Worm (Caenorhabditis elegans): ENCODE measurements around the gene H25K10.4.

The H25K10.4 gene

DNA sequence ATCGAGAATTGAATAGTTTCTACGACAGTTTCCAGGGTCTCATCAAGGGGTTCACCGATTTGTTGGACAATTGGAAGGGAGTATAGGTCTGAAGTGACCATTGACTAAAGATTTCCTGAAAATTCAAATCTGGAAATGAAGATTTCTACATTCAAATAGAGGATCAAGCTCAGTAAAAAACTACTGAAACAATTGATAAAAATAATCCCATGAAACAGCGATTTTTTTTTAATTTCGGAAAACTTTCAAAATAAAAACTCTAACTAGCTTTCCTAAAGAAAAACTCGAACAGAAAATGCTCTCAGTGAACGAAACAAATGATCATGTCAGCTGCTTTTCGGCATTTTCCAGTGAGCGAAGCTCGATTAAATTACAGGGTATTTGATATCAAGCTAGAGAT is 4.3 kb upstream of the H25K10.4 start, which contains the start of gene srv-11:
TSS of gene srv-11 (minus strand) at position 101 of the 400 bp plus-strand sequence.
- TF ChIP-seq W03F9.2 (tag; optimal IDR thresholded peaks at IDR 0.05): no peak
- no peak for TF ChIP-seq dao-5 (tag; optimal IDR thresholded peaks at IDR 0.05)
- no peak for TF ChIP-seq him-1 (tag; optimal IDR thresholded peaks at IDR 0.05)

DNA sequence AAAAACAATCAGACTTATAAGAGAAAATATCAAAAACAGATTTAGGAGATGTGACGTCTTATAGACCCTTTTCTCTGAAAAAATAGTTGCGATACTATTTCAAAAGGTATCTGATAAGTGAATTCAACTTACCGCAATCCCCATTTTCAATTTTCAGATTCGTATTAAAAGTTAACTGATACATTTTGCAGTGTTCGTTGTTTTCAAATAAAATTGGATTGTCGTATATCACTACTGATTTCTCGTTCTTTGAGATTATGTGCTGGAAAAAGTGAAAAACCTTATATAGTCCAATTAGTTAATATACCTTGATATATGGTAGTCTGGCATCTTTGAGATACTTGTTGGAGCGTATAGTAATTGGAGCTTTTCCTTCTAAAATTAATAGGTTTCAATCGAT is 4.6 kb downstream of the H25K10.4 start:
- TF ChIP-seq dao-5 (tag; optimal IDR thresholded peaks at IDR 0.05) (no peak), W03F9.2 (tag; optimal IDR thresholded peaks at IDR 0.05) (no peak), him-1 (tag; optimal IDR thresholded peaks at IDR 0.05) (no peak)

DNA sequence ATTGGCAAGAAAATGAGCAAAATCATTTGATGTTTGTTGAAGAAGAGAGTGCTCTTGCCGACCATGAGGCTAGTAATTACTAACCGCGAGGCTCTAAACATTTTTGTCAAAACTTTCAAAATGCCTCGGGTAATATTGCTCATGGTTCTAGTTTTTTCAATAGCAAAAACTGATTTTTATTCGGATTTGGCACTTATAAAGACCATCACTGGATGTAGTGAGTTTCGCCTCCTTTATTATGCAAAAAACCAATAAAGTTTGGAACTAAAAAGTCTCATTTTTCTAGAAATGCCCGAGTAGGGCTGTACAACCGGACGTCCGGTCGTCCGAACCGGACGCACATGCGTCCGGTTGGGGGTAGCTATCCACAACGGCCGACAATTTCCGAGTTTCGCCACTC is 7.2 kb downstream of the H25K10.4 start, which contains the start of the genes hpa-1 and irld-39:
TSS of gene hpa-1 (minus strand) at position 101 of the 400 bp plus-strand sequence.
TSS of gene irld-39 (plus strand) at position 121 of the 400 bp plus-strand sequence.
- TF ChIP-seq him-1 (tag; optimal IDR thresholded peaks at IDR 0.05): no peak
- TF ChIP-seq dao-5 (tag; optimal IDR thresholded peaks at IDR 0.05): no peak
- TF ChIP-seq W03F9.2 (tag; optimal IDR thresholded peaks at IDR 0.05): no peak

DNA sequence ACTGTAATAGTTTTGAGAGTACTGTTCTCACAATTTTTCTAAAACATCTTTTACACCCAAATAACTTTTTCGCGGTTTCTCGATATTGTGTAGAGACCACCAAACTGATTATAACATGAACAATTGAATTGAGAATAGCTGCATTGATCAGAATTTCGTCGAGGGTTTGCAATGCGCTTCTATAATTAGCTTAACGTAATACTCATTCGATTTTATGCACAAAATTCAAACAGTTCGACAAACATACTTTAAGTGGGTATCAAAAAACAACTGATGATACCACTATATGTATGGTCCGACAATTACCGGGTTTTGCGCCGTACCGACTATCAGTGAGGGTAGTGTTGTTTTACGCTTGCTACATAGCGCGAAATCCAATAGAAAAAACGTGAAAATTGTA is 11.0 kb downstream of the H25K10.4 start:
- TF ChIP-seq W03F9.2 (tag; optimal IDR thresholded peaks at IDR 0.05) (no peak), dao-5 (tag; optimal IDR thresholded peaks at IDR 0.05) (no peak), him-1 (tag; optimal IDR thresholded peaks at IDR 0.05) (no peak)

DNA sequence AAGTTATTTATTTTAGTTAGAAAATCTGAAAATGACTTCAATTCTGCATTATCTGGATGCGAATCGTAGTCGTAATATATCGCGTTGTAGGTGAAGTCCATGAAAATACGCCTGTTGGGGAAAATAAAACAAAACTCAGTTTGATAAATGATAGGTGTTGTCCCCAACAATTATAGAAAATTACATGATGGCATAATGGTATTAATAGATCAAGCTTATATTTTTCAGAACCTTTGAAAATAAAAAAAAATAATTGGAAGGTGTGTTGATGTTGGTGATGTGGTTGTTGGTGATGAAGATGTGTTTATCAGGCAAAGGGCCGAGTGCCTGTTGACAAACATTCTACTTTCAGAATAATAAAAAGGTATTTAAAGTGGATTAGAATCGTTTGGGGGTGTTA is 12.7 kb downstream of the H25K10.4 start, which contains the start of gene srw-61:
TSS of gene srw-61 (minus strand) at position 101 of the 400 bp plus-strand sequence.
- TF ChIP-seq dao-5 (tag; optimal IDR thresholded peaks at IDR 0.05) (no peak), W03F9.2 (tag; optimal IDR thresholded peaks at IDR 0.05) (no peak), him-1 (tag; optimal IDR thresholded peaks at IDR 0.05) (no peak)

DNA sequence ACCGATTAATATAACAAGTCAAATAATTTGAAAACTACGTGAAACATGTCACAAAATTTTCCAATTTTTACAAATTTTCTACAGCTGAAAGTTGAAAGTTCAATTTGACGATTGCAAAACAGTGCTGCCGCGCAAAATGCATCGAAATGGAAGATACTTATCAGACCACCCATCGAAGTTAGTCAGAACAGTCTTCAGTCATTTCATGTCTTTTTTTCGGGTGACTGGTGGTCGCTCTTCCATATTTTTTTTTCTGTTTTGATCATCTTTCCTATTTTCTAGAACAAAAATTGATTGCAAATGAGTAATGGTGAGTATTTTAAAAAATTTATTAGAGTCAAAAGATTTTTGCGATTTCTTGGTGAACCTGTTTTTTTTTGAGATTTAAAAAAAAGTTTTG is 21.3 kb downstream of the H25K10.4 start, which contains the start of gene F38C2.1:
TSS of gene F38C2.1 (plus strand) at position 301 of the 400 bp plus-strand sequence.
- TF ChIP-seq him-1 (tag; optimal IDR thresholded peaks at IDR 0.05): no peak
- TF ChIP-seq W03F9.2 (tag; optimal IDR thresholded peaks at IDR 0.05): no peak
- TF ChIP-seq dao-5 (tag; optimal IDR thresholded peaks at IDR 0.05): no peak

DNA sequence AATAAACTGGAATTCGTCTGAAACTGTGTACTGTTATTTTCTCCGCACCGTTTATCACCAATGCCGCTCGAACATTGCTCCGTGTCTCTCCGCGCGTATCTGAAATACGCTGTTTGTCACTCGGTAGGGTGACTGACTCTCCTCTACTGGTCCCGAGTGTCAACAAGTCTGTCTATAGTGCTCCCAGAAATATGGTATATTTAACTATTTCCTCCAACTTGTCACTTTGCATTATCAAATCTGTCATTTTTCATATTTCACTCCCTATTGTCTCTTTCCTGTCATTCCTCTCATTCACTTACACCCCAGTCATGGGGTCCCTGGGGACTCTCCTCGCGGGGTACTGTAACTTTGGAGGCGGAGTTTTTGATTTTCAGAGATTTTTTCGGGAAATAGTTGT is 28.6 kb downstream of the H25K10.4 start, which contains the start of gene hlh-17:
TSS of gene hlh-17 (plus strand) at position 301 of the 400 bp plus-strand sequence.
- TF ChIP-seq him-1 (tag; optimal IDR thresholded peaks at IDR 0.05) (no peak), dao-5 (tag; optimal IDR thresholded peaks at IDR 0.05) (no peak), W03F9.2 (tag; optimal IDR thresholded peaks at IDR 0.05) (no peak)

DNA sequence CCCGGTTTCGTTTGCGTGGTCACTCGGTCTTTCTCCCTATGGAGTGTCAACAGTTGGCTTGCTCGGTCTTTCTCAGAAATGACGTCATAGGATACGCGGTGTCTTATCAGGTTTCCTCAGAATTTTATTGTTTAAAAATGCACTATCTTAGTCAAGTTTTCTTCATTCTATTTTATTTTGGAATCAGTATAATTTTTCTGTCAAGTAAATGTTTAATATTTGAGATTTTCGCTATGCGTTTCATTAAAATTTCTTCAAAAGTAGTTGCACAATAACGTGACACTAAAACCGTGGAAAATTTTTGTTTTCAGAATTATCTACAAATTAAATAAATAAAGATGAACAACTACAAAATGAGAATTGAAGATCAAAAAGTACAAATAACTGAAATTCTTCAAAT is 31.5 kb downstream of the H25K10.4 start, which contains the start of gene hlh-31:
TSS of gene hlh-31 (plus strand) at position 301 of the 400 bp plus-strand sequence.
- no peak for TF ChIP-seq him-1 (tag; optimal IDR thresholded peaks at IDR 0.05)
- no peak for TF ChIP-seq W03F9.2 (tag; optimal IDR thresholded peaks at IDR 0.05)
- TF ChIP-seq dao-5 (tag; optimal IDR thresholded peaks at IDR 0.05): no peak

DNA sequence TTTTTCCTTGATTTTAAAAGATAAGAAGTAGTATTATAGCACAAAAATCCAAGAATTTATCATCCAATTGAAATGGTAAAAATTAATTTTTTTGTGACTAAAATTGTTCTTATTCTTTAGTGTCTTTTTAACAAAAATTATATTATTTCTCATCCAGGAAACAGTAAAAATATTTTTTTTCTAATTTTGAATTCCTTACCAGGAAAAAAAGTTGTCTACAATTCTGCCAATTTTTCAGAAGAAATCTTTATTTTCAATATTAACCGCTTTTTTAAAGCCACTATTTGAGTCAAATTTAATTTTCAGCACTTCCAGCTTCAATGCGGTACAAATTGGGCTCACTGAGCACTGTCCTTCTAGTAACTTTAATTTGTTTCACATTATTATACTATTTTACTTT is 45.1 kb downstream of the H25K10.4 start, which contains the start of gene F38C2.4:
TSS of gene F38C2.4 (plus strand) at position 301 of the 400 bp plus-strand sequence.
- no peak for TF ChIP-seq W03F9.2 (tag; optimal IDR thresholded peaks at IDR 0.05)
